Fruit fly (Drosophila melanogaster): ENCODE results near the gene CG5235.

DNA sequence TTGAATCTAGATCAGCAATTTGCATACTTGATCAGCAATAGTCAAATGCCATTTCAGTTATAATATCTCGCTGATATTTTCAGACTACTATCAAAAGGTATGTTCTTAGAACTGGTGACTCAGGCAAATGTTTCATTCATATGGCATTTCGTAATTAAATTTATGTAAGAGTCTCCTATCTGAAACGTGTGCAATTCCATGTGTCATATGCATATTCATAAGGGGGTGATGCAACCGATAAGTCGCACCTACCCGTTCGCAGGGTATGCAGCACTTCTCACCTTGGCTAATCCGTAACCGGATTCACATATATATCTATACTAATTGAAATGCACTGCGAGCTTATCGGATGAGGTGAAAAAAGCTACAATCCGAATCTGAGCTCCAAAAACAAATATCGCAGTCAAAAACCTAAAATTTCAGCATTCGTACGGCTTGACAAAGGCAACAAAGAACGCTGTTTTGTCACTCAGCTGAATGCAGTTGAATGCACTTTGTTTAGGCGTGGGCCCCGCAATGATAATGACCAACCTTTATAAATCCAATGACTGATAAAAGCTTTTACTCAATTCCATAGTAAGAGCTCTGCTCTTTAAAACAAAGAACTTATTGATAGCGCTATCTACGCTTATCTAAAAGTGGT lies 52.4 kb downstream of the CG5235 start:
- TF ChIP-seq CG8478 (optimal IDR thresholded peaks at IDR 0.05) (no peak), psq (optimal IDR thresholded peaks at IDR 0.05) (no peak), usp (GFP tag; optimal IDR thresholded peaks at IDR 0.05) (no peak), pan (optimal IDR thresholded peaks at IDR 0.05) (no peak)

All from whole organism.